Fruit fly (Drosophila melanogaster) S2 (cell line): Measurements from ENCODE around the gene CG7369.

Experiments used
- CG8478 ChIP-seq: fragments of >200 bp; optimal IDR thresholded peaks from 2 replicates; lab custom pipeline; 2018
- CTCF ChIP-seq, 2 experiments: fragments of >200 bp; optimal IDR thresholded peaks; 2 replicates each; lab custom pipeline; 2018

DNA sequence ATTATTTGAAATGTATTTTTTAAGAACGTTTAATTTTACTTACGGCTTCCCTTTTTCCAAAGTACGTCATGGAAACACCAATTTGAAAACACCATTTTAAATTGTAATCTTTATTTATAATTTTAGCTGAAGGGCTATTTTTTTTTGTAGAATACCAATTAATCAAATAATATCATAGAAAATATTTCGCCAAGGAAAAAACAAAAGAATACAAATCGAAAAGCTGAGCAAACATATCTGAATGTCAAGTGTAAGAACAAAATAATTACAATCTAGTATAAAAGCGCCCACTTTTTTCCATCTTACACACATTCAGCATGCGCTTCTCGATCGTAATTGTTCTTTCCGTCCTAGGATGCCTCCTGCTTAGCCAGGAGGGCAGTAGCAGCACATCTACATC, 45.9 kb upstream of the CG7369 start, which contains the start of gene CG14452:
- TF ChIP-seq CTCF (optimal IDR thresholded peaks at IDR 0.05; lab: Kevin White, UChicago), result no peak
- TF ChIP-seq CG8478 (lab: Kevin White, UChicago), result no peak
